Fruit fly (Drosophila melanogaster): ENCODE measurements around the gene CG10405.
A peak's percentile ranks its signal among the peaks of the same experiment; 100 is the strongest.

CG10405 gene

dm6 chr3R:16432665-16433065 lies 21.6 kb upstream of the CG10405 start, which contains the start of gene Fntb (continued):
- TF ChIP-seq eyg (GFP tag; optimal IDR thresholded peaks at IDR 0.05) (no peak), org-1 (GFP tag; optimal IDR thresholded peaks at IDR 0.05) (no peak), CG16863 (GFP tag; optimal IDR thresholded peaks at IDR 0.05) (peak; percentile 7), Tbp (GFP tag; optimal IDR thresholded peaks at IDR 0.05) (no peak), fd64A (GFP tag; optimal IDR thresholded peaks at IDR 0.05) (no peak), CG2202 (tag; optimal IDR thresholded peaks at IDR 0.05) (peak; percentile 26), CG10543 (GFP tag; optimal IDR thresholded peaks at IDR 0.05) (peak; percentile 63), crc (GFP tag; optimal IDR thresholded peaks at IDR 0.05) (no peak), Chrac-16 (GFP tag; optimal IDR thresholded peaks at IDR 0.05) (peak; percentile 63), cg (GFP tag; optimal IDR thresholded peaks at IDR 0.05) (no peak), CG34224 (GFP tag; IDR thresholded peaks at IDR 0.05; ENCODE audit: partially characterized antibody) (peak; percentile 35; the same call in 1 of the 3 replicates), gce (GFP tag; IDR thresholded peaks at IDR 0.05) (0 out of 3 replicates have a peak, but pooled peaks have one; percentile 46), CG6272 (GFP tag; IDR thresholded peaks at IDR 0.05) (peak; percentile 52; the same call in 1 of the 2 replicates), zen2 (GFP tag; IDR thresholded peaks at IDR 0.05; ENCODE audit: partially characterized antibody) (no peak), CG17385 (GFP tag; optimal IDR thresholded peaks at IDR 0.05) (peak; percentile 71), CG12155 (GFP tag; optimal IDR thresholded peaks at IDR 0.05) (peak; percentile 62), CG7786 (GFP tag; optimal IDR thresholded peaks at IDR 0.05) (peak; percentile 29), unpg (GFP tag; optimal IDR thresholded peaks at IDR 0.05) (peak; percentile 83), CG3065 (GFP tag; optimal IDR thresholded peaks at IDR 0.05) (peak; percentile 2), CG15696 (tag; optimal IDR thresholded peaks at IDR 0.05) (peak; percentile 54), grau (tag; optimal IDR thresholded peaks at IDR 0.05) (peak; percentile 79), tll (GFP tag; optimal IDR thresholded peaks at IDR 0.05) (no peak), prd (optimal IDR thresholded peaks at IDR 0.05) (no peak), prd (GFP tag; IDR thresholded peaks at IDR 0.05) (peak; percentile 72), CG30020 (tag; optimal IDR thresholded peaks at IDR 0.05) (peak; percentile 62), pho (GFP tag; optimal IDR thresholded peaks at IDR 0.05) (peak; percentile 20), CG4617 (GFP tag; optimal IDR thresholded peaks at IDR 0.05; ENCODE audit: borderline replicate concordance) (peak; percentile 61), CG32772 (GFP tag; IDR thresholded peaks at IDR 0.05) (peak; percentile 52; the same call in 1 of the 2 replicates), ap (GFP tag; IDR thresholded peaks at IDR 0.05) (0 out of 2 replicates have a peak, but pooled peaks have one; percentile 35), CG9817 (tag; optimal IDR thresholded peaks at IDR 0.05) (peak; percentile 66), CG14965 (GFP tag; optimal IDR thresholded peaks at IDR 0.05; ENCODE audit: borderline replicate concordance) (no peak), CG6683 (GFP tag; optimal IDR thresholded peaks at IDR 0.05) (peak; percentile 31), CG18764 (GFP tag; optimal IDR thresholded peaks at IDR 0.05) (peak; percentile 51), fd3F (GFP tag; optimal IDR thresholded peaks at IDR 0.05) (peak; percentile 55), CG10274 (GFP tag; optimal IDR thresholded peaks at IDR 0.05) (no peak), gfzf (GFP tag; optimal IDR thresholded peaks at IDR 0.05) (no peak), C15 (GFP tag; IDR thresholded peaks at IDR 0.05) (no peak), slp2 (GFP tag; optimal IDR thresholded peaks at IDR 0.05) (no peak), CG14860 (GFP tag; IDR thresholded peaks at IDR 0.05; ENCODE audit: partially characterized antibody) (no peak), sug (tag; optimal IDR thresholded peaks at IDR 0.05) (peak; percentile 71), Ptx1 (GFP tag; IDR thresholded peaks at IDR 0.05) (peak; percentile 73), Asciz (GFP tag; optimal IDR thresholded peaks at IDR 0.05) (no peak), CG7928 (GFP tag; optimal IDR thresholded peaks at IDR 0.05) (peak; percentile 5), sr (GFP tag; IDR thresholded peaks at IDR 0.05) (no peak), zfh1 (GFP tag; IDR thresholded peaks at IDR 0.05) (0 out of 3 replicates have a peak, but pooled peaks have one; percentile 15), Trl (optimal IDR thresholded peaks at IDR 0.05) (no peak), Trl (GFP tag; optimal IDR thresholded peaks at IDR 0.05) (no peak), mld (GFP tag; IDR thresholded peaks at IDR 0.05; ENCODE audit: partially characterized antibody) (no peak), sim (GFP tag; IDR thresholded peaks at IDR 0.05) (no peak), CG14050 (GFP tag; IDR thresholded peaks at IDR 0.05) (peak; percentile 42; the same call in 2 of the 3 replicates), tin (GFP tag; optimal IDR thresholded peaks at IDR 0.05) (peak; percentile 60)
